Fruit fly (Drosophila melanogaster) whole organism, embryonic: ENCODE results near the gene ssp3.

Experiments
- Abd-B ChIP-seq: fragments of 200-800 bp; sonication (Bioruptor generic); optimal IDR thresholded peaks from 2 replicates; lab custom pipeline; 2018; ENCODE audit warnings: missing biosample characterization, mild to moderate bottlenecking, missing genetic modification characterization, moderate library complexity
- C15 ChIP-seq: fragments of 200-800 bp; sonication (Bioruptor generic); IDR thresholded peaks from 3 replicates; pipeline ENCODE4 v1.3.6; 2022; ENCODE audit warnings: missing biosample characterization, missing genetic modification characterization
- CG10321 ChIP-seq: fragments of 200-800 bp; sonication (Bioruptor generic); IDR thresholded peaks from 2 replicates; pipeline ENCODE4 v1.3.6; 2022; ENCODE audit warnings: missing biosample characterization, missing genetic modification characterization
- CG12299 ChIP-seq: fragments of 200-800 bp; sonication (Bioruptor generic); optimal IDR thresholded peaks from 2 replicates; lab custom pipeline; 2018; ENCODE audit warnings: missing biosample characterization, mild to moderate bottlenecking, missing genetic modification characterization
- CG13287 ChIP-seq: fragments of 200-800 bp; sonication (Bioruptor generic); IDR thresholded peaks from 2 replicates; pipeline ENCODE4 v1.3.6; 2022; ENCODE audit warnings: missing biosample characterization, missing genetic modification characterization; ENCODE audit not compliant: partially characterized antibody
- CG1602 ChIP-seq: fragments of 200-800 bp; sonication (Bioruptor generic); optimal IDR thresholded peaks from 3 replicates; lab custom pipeline; 2016; ENCODE audit warnings: missing biosample characterization, missing genetic modification characterization
- CG17328 ChIP-seq: fragments of 200-800 bp; sonication (Bioruptor generic); IDR thresholded peaks from 2 replicates; pipeline ENCODE4 v1.3.6; 2022; ENCODE audit warnings: missing biosample characterization, missing genetic modification characterization
- CG2875 ChIP-seq: fragments of 200-800 bp; sonication (Bioruptor generic); optimal IDR thresholded peaks from 2 replicates; lab custom pipeline; 2017; ENCODE audit warnings: missing biosample characterization, mild to moderate bottlenecking, missing genetic modification characterization, missing genetic modification reagents
- CG30431 ChIP-seq: fragments of 200-800 bp; sonication (Bioruptor generic); optimal IDR thresholded peaks from 2 replicates; lab custom pipeline; 2017; ENCODE audit warnings: missing biosample characterization, missing genetic modification characterization
- CG32767 ChIP-seq: fragments of 200-800 bp; sonication (Bioruptor generic); IDR thresholded peaks from 2 replicates; pipeline ENCODE4 v1.3.6; 2022; ENCODE audit warnings: missing biosample characterization, missing genetic modification characterization
- CG3995 ChIP-seq: fragments of 200-800 bp; sonication (Bioruptor generic); optimal IDR thresholded peaks from 3 replicates; lab custom pipeline; 2016; ENCODE audit warnings: missing biosample characterization, missing genetic modification characterization
- CG6175 ChIP-seq: fragments of 200-800 bp; sonication (Bioruptor generic); IDR thresholded peaks from 3 replicates; pipeline ENCODE4 v1.3.6; 2022; ENCODE audit warnings: missing biosample characterization, missing genetic modification characterization
- CG6765 ChIP-seq: fragments of 200-800 bp; sonication (Bioruptor generic); optimal IDR thresholded peaks from 3 replicates; lab custom pipeline; 2017; ENCODE audit warnings: missing biosample characterization, mild to moderate bottlenecking, missing genetic modification characterization
- CG7839 ChIP-seq: fragments of 200-800 bp; sonication (Bioruptor generic); optimal IDR thresholded peaks from 3 replicates; lab custom pipeline; 2018; ENCODE audit warnings: missing biosample characterization, mild to moderate bottlenecking, missing genetic modification characterization, moderate library complexity
- CG7987 ChIP-seq: fragments of 200-800 bp; sonication (Bioruptor generic); optimal IDR thresholded peaks from 2 replicates; lab custom pipeline; 2018; ENCODE audit warnings: missing biosample characterization, mild to moderate bottlenecking, missing genetic modification characterization, moderate library complexity
- CG8281 ChIP-seq: fragments of 200-800 bp; sonication (Bioruptor generic); optimal IDR thresholded peaks from 2 replicates; lab custom pipeline; 2018; ENCODE audit warnings: missing biosample characterization, mild to moderate bottlenecking, missing genetic modification characterization, moderate library complexity
- CG8359 ChIP-seq: fragments of 200-800 bp; sonication (Bioruptor generic); optimal IDR thresholded peaks from 2 replicates; lab custom pipeline; 2017; ENCODE audit warnings: missing biosample characterization, mild to moderate bottlenecking, missing genetic modification characterization, borderline replicate concordance
- D19B ChIP-seq: fragments of 200-800 bp; sonication (Bioruptor generic); optimal IDR thresholded peaks from 2 replicates; lab custom pipeline; 2017; ENCODE audit warnings: missing biosample characterization, mild to moderate bottlenecking, missing genetic modification characterization
- Dll ChIP-seq: fragments of 200-800 bp; sonication (Bioruptor generic); IDR thresholded peaks from 4 replicates; pipeline ENCODE4 v1.3.6; 2022; ENCODE audit warnings: missing biosample characterization, missing genetic modification characterization; ENCODE audit not compliant: partially characterized antibody
- Drgx ChIP-seq: fragments of 200-800 bp; sonication (Bioruptor generic); IDR thresholded peaks from 2 replicates; pipeline ENCODE4 v1.3.6; 2022; ENCODE audit warnings: missing biosample characterization, missing genetic modification characterization
- E2f1 ChIP-seq: fragments of 200-800 bp; sonication (Bioruptor generic); IDR thresholded peaks from 2 replicates; pipeline ENCODE4 v1.3.6; 2022; ENCODE audit warnings: missing biosample characterization, missing genetic modification characterization
- Ets65A ChIP-seq: fragments of 200-800 bp; sonication (Bioruptor generic); peaks from one replicate; lab custom pipeline; 2016; ENCODE audit warnings: missing biosample characterization, missing genetic modification characterization
- Fer1 ChIP-seq: fragments of 200-800 bp; sonication (Bioruptor generic); optimal IDR thresholded peaks from 2 replicates; lab custom pipeline; 2017; ENCODE audit warnings: missing biosample characterization, mild to moderate bottlenecking, missing genetic modification characterization
- Fer2 ChIP-seq: fragments of 200-800 bp; sonication (Bioruptor generic); optimal IDR thresholded peaks from 2 replicates; lab custom pipeline; 2018; ENCODE audit warnings: missing biosample characterization, mild to moderate bottlenecking, missing genetic modification characterization, moderate library complexity
- GATAe ChIP-seq: fragments of 200-800 bp; sonication (Bioruptor generic); conservative IDR thresholded peaks from 2 replicates; pipeline ENCODE4 v1.3.6; 2022; ENCODE audit warnings: missing biosample characterization, missing genetic modification characterization
- H2.0 ChIP-seq: fragments of 200-800 bp; sonication (Bioruptor generic); IDR thresholded peaks from 2 replicates; pipeline ENCODE4 v1.3.6; 2022; ENCODE audit warnings: missing biosample characterization, missing genetic modification characterization
- HmgD ChIP-seq: fragments of 200-800 bp; sonication (Bioruptor generic); optimal IDR thresholded peaks from 3 replicates; lab custom pipeline; 2016; ENCODE audit warnings: missing biosample characterization, missing genetic modification characterization
- Hr51 ChIP-seq, 2 experiments: fragments of 200-800 bp; sonication (Bioruptor generic); optimal IDR thresholded peaks; 2 replicates in 1 of 2; 3 replicates in 1 of 2; lab custom pipeline; 2016 to 2018; ENCODE audit warnings: missing biosample characterization in 2 of 2, missing genetic modification characterization in 2 of 2, mild to moderate bottlenecking in 1 of 2, moderate library complexity in 1 of 2
- Max ChIP-seq: fragments of 200-800 bp; sonication (Bioruptor generic); optimal IDR thresholded peaks from 2 replicates; lab custom pipeline; 2016; ENCODE audit warnings: missing biosample characterization, mild to moderate bottlenecking, missing genetic modification characterization
- Pdp1 ChIP-seq, 2 experiments: fragments of 200-800 bp; sonication (Bioruptor generic); optimal IDR thresholded peaks; 3 replicates each; lab custom pipeline; 2016; ENCODE audit warnings: missing biosample characterization in 2 of 2, missing genetic modification characterization in 2 of 2, mild to moderate bottlenecking in 1 of 2, moderate library complexity in 1 of 2
- al ChIP-seq: fragments of 200-800 bp; sonication (Bioruptor generic); IDR thresholded peaks from 2 replicates; pipeline ENCODE4 v1.3.6; 2022; ENCODE audit warnings: missing biosample characterization, missing genetic modification characterization
- ap ChIP-seq: fragments of 200-800 bp; sonication (Bioruptor generic); IDR thresholded peaks from 2 replicates; pipeline ENCODE4 v1.3.6; 2022; ENCODE audit warnings: missing biosample characterization, missing genetic modification characterization
- dmrt11E ChIP-seq: fragments of 200-800 bp; sonication (Bioruptor generic); optimal IDR thresholded peaks from 3 replicates; lab custom pipeline; 2018; ENCODE audit warnings: missing biosample characterization, mild to moderate bottlenecking, missing genetic modification characterization, moderate library complexity
- eve ChIP-seq, 2 experiments: fragments of >200 bp; optimal IDR thresholded peaks; 2 replicates each; lab custom pipeline; 2017; ENCODE audit warnings: missing biosample characterization in 2 of 2, missing genetic modification characterization in 2 of 2
- gsb-n ChIP-seq: fragments of 200-800 bp; sonication (Bioruptor generic); optimal IDR thresholded peaks from 3 replicates; lab custom pipeline; 2018; ENCODE audit warnings: missing biosample characterization, mild to moderate bottlenecking, missing genetic modification characterization
- ken ChIP-seq: fragments of 200-800 bp; sonication (Bioruptor generic); IDR thresholded peaks from 3 replicates; pipeline ENCODE4 v1.3.6; 2022; ENCODE audit warnings: missing biosample characterization, missing genetic modification characterization
- lab ChIP-seq: fragments of 200-800 bp; sonication (Bioruptor generic); optimal IDR thresholded peaks from 3 replicates; lab custom pipeline; 2017; ENCODE audit warnings: missing biosample characterization, missing genetic modification characterization, mild to moderate bottlenecking, moderate library complexity, missing genetic modification reagents
- nerfin-2 ChIP-seq: fragments of 200-800 bp; sonication (Bioruptor generic); IDR thresholded peaks from 2 replicates; pipeline ENCODE4 v1.3.6; 2022; ENCODE audit warnings: missing biosample characterization, missing genetic modification characterization; ENCODE audit not compliant: partially characterized antibody
- org-1 ChIP-seq: fragments of 200-800 bp; sonication (Bioruptor generic); optimal IDR thresholded peaks from 2 replicates; lab custom pipeline; 2017; ENCODE audit warnings: missing biosample characterization, missing genetic modification characterization
- pan ChIP-seq, 4 experiments: fragments of >200 bp in 3 of 4; fragments of 200-800 bp in 1 of 4; sonication (Bioruptor generic) in 1 of 4; optimal IDR thresholded peaks in 3 of 4; IDR thresholded peaks in 1 of 4; 2 replicates each; pipeline versions ENCODE4 v1.3.6 to Lab custom; 2017 to 2022; ENCODE audit warnings: missing biosample characterization in 2 of 4, missing genetic modification characterization in 2 of 4, mixed read lengths in 1 of 4
- pzg ChIP-seq: fragments of 200-800 bp; sonication (Bioruptor generic); optimal IDR thresholded peaks from 3 replicates; lab custom pipeline; 2018; ENCODE audit warnings: missing biosample characterization, mild to moderate bottlenecking, missing genetic modification characterization, moderate library complexity
- tap ChIP-seq: fragments of 200-800 bp; optimal IDR thresholded peaks from 3 replicates; lab custom pipeline; 2019; ENCODE audit warnings: missing biosample characterization, mild to moderate bottlenecking, missing genetic modification characterization, moderate library complexity
- tna ChIP-seq: fragments of 200-800 bp; sonication (Bioruptor generic); IDR thresholded peaks from 2 replicates; pipeline ENCODE4 v1.3.6; 2022; ENCODE audit warnings: missing biosample characterization, missing genetic modification characterization; ENCODE audit not compliant: partially characterized antibody
- trem ChIP-seq: fragments of 200-800 bp; optimal IDR thresholded peaks from 3 replicates; lab custom pipeline; 2019; ENCODE audit warnings: missing biosample characterization, mild to moderate bottlenecking, missing genetic modification characterization, moderate library complexity
- unpg ChIP-seq: fragments of 200-800 bp; sonication (Bioruptor generic); optimal IDR thresholded peaks from 3 replicates; lab custom pipeline; 2018; ENCODE audit warnings: missing biosample characterization, mild to moderate bottlenecking, missing genetic modification characterization, moderate library complexity
- usp ChIP-seq: fragments of >200 bp; optimal IDR thresholded peaks from 2 replicates; lab custom pipeline; 2017; ENCODE audit warnings: missing biosample characterization, missing genetic modification characterization
- z ChIP-seq: fragments of 200-800 bp; sonication (Bioruptor generic); IDR thresholded peaks from 3 replicates; pipeline ENCODE4 v1.3.6; 2022; ENCODE audit warnings: missing biosample characterization, missing genetic modification characterization
- zfh2 ChIP-seq: fragments of 200-800 bp; sonication (Bioruptor generic); optimal IDR thresholded peaks from 2 replicates; lab custom pipeline; 2016; ENCODE audit warnings: missing biosample characterization, missing genetic modification characterization

ssp3 gene

DNA sequence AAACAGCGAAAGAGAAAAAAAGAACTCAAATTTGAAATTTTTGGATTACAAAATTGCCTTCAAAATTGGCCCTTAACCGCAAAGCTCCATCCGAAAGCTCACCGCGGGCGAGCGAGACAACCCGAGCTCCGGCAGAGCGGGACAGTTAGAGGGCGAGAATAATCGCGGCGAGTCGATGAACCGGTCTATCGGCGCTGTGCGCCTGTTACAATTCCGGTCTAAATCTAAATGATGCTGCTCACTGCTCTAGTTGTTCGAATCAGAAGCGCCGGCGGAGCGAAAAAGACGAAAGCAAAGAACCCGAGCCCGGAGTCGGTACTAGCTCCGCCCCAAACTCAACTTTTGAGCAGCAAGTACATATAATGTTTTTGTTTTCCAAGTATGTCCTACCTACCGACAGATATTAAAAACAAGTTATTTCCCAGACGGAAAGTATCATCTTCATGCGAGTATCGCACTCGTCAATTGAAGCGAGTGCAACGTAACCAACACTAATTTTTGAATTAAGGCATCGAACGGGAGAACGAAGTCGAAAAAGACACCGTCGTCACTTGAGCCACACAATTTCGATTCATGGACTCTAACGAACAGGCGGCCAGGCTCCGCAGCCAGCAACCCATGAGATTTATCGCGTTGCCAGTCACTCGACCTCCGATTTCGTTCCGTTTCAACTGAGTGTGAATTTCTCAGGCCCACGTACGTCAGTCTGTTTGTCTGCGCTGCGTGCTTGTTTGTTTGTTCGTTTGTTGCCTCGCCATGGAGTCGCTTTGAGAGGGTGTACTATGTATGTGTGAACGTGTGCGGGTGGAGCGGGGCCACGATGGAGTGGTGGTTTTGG is 634 bp upstream of the ssp3 start (continued):
- TF ChIP-seq HmgD (GFP tag; lab: Kevin White, UChicago) (peak; percentile 77), Fer1 (GFP tag; lab: Kevin White, UChicago) (peak; percentile 48), nerfin-2 (GFP tag; lab: Robert Waterston, UW) (no peak), z (GFP tag; lab: Robert Waterston, UW) (no peak), CG3995 (no peak), E2f1 (GFP tag; lab: Robert Waterston, UW) (no peak), usp (GFP tag; lab: Kevin White, UChicago) (no peak), pzg (peak; percentile 61), CG13287 (GFP tag; lab: Robert Waterston, UW) (no peak), Max (no peak), CG8359 (no peak), trem (tag; lab: Kevin White, UChicago) (no peak), Ets65A (GFP tag; lab: Kevin White, UChicago) (no peak), pan (optimal IDR thresholded peaks at IDR 0.05; lab: Kevin White, UChicago) (no peak), pan (GFP tag; optimal IDR thresholded peaks at IDR 0.05 in 1 of 2, IDR thresholded peaks at IDR 0.05 in 1 of 2) (no peak), unpg (GFP tag; lab: Kevin White, UChicago) (no peak), CG30431 (GFP tag; lab: Kevin White, UChicago) (no peak), Fer2 (tag; lab: Kevin White, UChicago) (no peak), tap (tag; lab: Kevin White, UChicago) (no peak), CG8281 (tag; lab: Kevin White, UChicago) (no peak), CG17328 (GFP tag; lab: Robert Waterston, UW) (no peak), C15 (GFP tag; lab: Robert Waterston, UW) (no peak), GATAe (GFP tag; lab: Robert Waterston, UW) (no peak), CG2875 (GFP tag; lab: Kevin White, UChicago) (no peak), CG6765 (GFP tag; lab: Kevin White, UChicago) (no peak), Drgx (GFP tag; lab: Robert Waterston, UW) (no peak), CG6175 (no peak), zfh2 (GFP tag; lab: Kevin White, UChicago) (no peak), CG12299 (tag; lab: Kevin White, UChicago) (no peak), org-1 (no peak), Pdp1 (GFP tag; optimal IDR thresholded peaks at IDR 0.05; lab: Kevin White, UChicago) (peak in 1 of 2 experiments; percentile 8), tna (GFP tag; lab: Robert Waterston, UW) (no peak), CG7987 (GFP tag; lab: Kevin White, UChicago) (peak; percentile 27), al (GFP tag; lab: Robert Waterston, UW) (no peak), Abd-B (GFP tag; lab: Kevin White, UChicago) (no peak), dmrt11E (tag; lab: Kevin White, UChicago) (peak; percentile 8), H2.0 (GFP tag; lab: Robert Waterston, UW) (no peak), Dll (no peak), gsb-n (tag; lab: Kevin White, UChicago) (peak; percentile 74), Hr51 (GFP tag; optimal IDR thresholded peaks at IDR 0.05; lab: Kevin White, UChicago) (no peak), ap (GFP tag; lab: Robert Waterston, UW) (no peak), CG1602 (GFP tag; lab: Kevin White, UChicago) (no peak), CG7839 (tag; lab: Kevin White, UChicago) (no peak), ken (GFP tag; lab: Robert Waterston, UW) (no peak), CG10321 (GFP tag; lab: Robert Waterston, UW) (no peak), lab (GFP tag; lab: Kevin White, UChicago) (peak; percentile 60), eve (GFP tag; optimal IDR thresholded peaks at IDR 0.05; lab: Kevin White, UChicago) (no peak), D19B (GFP tag; lab: Kevin White, UChicago) (no peak), CG32767 (GFP tag; lab: Robert Waterston, UW) (no peak)
